Worm (Caenorhabditis elegans): ENCODE results near the gene Y69H2.17.

Gene Y69H2.17

ce11 chrV:18705319-18706062 is 20.8 kb downstream of the Y69H2.17 start:
- TF ChIP-seq nhr-129 (tag; optimal IDR thresholded peaks at IDR 0.05) (no peak), lin-11 (tag; optimal IDR thresholded peaks at IDR 0.05) (no peak), egl-27 (tag; optimal IDR thresholded peaks at IDR 0.05) (no peak), ztf-11 (tag; optimal IDR thresholded peaks at IDR 0.05) (no peak), skn-1 (tag; optimal IDR thresholded peaks at IDR 0.05) (no peak), blmp-1 (tag; optimal IDR thresholded peaks at IDR 0.05; ENCODE audit: insufficient read depth) (no peak), nhr-25 (tag; optimal IDR thresholded peaks at IDR 0.05) (no peak), nhr-12 (tag; optimal IDR thresholded peaks at IDR 0.05) (no peak), gmeb-1 (tag; optimal IDR thresholded peaks at IDR 0.05) (no peak), mdl-1 (tag; optimal IDR thresholded peaks at IDR 0.05) (no peak), ceh-16 (tag; optimal IDR thresholded peaks at IDR 0.05) (no peak), C34F6.9 (tag; optimal IDR thresholded peaks at IDR 0.05) (no peak), unc-62 (GFP tag; optimal IDR thresholded peaks at IDR 0.05) (no peak), lin-13 (GFP tag; optimal IDR thresholded peaks at IDR 0.05) (no peak), ZK546.5 (tag; optimal IDR thresholded peaks at IDR 0.05) (no peak), mbf-1 (tag; optimal IDR thresholded peaks at IDR 0.05) (no peak), elt-3 (tag; optimal IDR thresholded peaks at IDR 0.05) (no peak)

ce11 chrV:18706063-18706620 is 21.4 kb downstream of the Y69H2.17 start, which contains the start of gene Y17D7C.1:
Gene Y17D7C.1 (plus strand): TSS chrV:18706570.
- no peak for TF ChIP-seq blmp-1 (tag; optimal IDR thresholded peaks at IDR 0.05; ENCODE audit: insufficient read depth)
- no peak for TF ChIP-seq lin-39 (tag; optimal IDR thresholded peaks at IDR 0.05)
- TF ChIP-seq lsy-2 (tag; optimal IDR thresholded peaks at IDR 0.05) = no peak
- TF ChIP-seq nhr-129 (tag; optimal IDR thresholded peaks at IDR 0.05) = no peak
- no peak for TF ChIP-seq ztf-1 (GFP tag; conservative IDR thresholded peaks at IDR 0.05)
- no peak for TF ChIP-seq unc-55 (GFP tag; optimal IDR thresholded peaks at IDR 0.05)
- TF ChIP-seq mab-5 (tag; optimal IDR thresholded peaks at IDR 0.05) = no peak
- TF ChIP-seq sma-9 (GFP tag; optimal IDR thresholded peaks at IDR 0.05) = no peak
- TF ChIP-seq sma-9 (tag; optimal IDR thresholded peaks at IDR 0.05) = no peak
- TF ChIP-seq peb-1 (tag; optimal IDR thresholded peaks at IDR 0.05) = no peak

ce11 chrV:18708015-18708414 is 23.3 kb downstream of the Y69H2.17 start:
- TF ChIP-seq sma-9 (GFP tag; optimal IDR thresholded peaks at IDR 0.05) (no peak), sma-9 (tag; optimal IDR thresholded peaks at IDR 0.05) (no peak), lin-11 (tag; optimal IDR thresholded peaks at IDR 0.05) (no peak), nhr-25 (tag; optimal IDR thresholded peaks at IDR 0.05) (no peak), R02D3.7 (tag; optimal IDR thresholded peaks at IDR 0.05) (no peak), dmd-4 (tag; optimal IDR thresholded peaks at IDR 0.05) (no peak), ZK546.5 (tag; optimal IDR thresholded peaks at IDR 0.05) (no peak), mdl-1 (tag; optimal IDR thresholded peaks at IDR 0.05) (no peak), C34F6.9 (tag; optimal IDR thresholded peaks at IDR 0.05) (no peak), aly-2 (tag; optimal IDR thresholded peaks at IDR 0.05) (no peak), nhr-23 (tag; optimal IDR thresholded peaks at IDR 0.05) (no peak), unc-39 (tag; optimal IDR thresholded peaks at IDR 0.05) (no peak), mab-5 (tag; optimal IDR thresholded peaks at IDR 0.05) (no peak), ama-1 (optimal IDR thresholded peaks at IDR 0.05) (no peak), lsy-2 (tag; optimal IDR thresholded peaks at IDR 0.05) (no peak), snpc-4 (tag; optimal IDR thresholded peaks at IDR 0.05) (no peak), crh-2 (tag; optimal IDR thresholded peaks at IDR 0.05) (no peak)

- TF ChIP-seq ztf-4 (tag; optimal IDR thresholded peaks at IDR 0.05) = no peak
- no peak for TF ChIP-seq alr-1 (tag; optimal IDR thresholded peaks at IDR 0.05)
Measured at ce11 chrV:18709203-18709860, 24.6 kb downstream of the Y69H2.17 start, which contains the start of gene Y17D7C.6. Gene Y17D7C.6 (plus strand): TSS chrV:18709810.

All from whole organism, L2 larva.